Worm (Caenorhabditis elegans): ENCODE measurements around the gene K09C4.4.

DNA sequence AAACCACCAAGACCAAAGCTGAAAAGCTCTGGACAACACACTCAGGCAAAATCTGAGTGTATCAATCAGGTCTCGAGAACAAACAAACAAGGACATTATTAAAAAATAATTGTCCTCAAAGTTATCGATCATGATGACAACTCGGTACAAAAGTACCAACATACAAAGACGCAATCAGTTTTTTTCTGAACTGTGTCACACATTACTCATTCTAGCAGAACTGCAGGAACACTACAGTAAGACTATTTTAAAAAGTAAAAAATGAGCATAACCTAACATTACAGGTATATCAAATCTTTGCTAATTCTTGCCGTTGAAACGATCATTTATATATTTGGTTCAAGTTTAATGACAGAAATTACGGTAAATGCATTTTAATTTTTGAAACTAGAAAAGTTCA lies 6.9 kb downstream of the K09C4.4 start, which contains the start of gene K09C4.2:
- TF ChIP-seq unc-120 (tag; optimal IDR thresholded peaks at IDR 0.05; ENCODE audit: poor library complexity, severe bottlenecking) (no peak), nhr-28 (tag; optimal IDR thresholded peaks at IDR 0.05) (no peak), mep-1 (tag; optimal IDR thresholded peaks at IDR 0.05) (no peak), pha-4 (tag; optimal IDR thresholded peaks at IDR 0.05) (no peak), snpc-4 (tag; optimal IDR thresholded peaks at IDR 0.05) (no peak), ztf-11 (tag; optimal IDR thresholded peaks at IDR 0.05) (no peak), mls-2 (tag; optimal IDR thresholded peaks at IDR 0.05) (no peak), blmp-1 (tag; optimal IDR thresholded peaks at IDR 0.05) (no peak), ces-1 (GFP tag; optimal IDR thresholded peaks at IDR 0.05) (no peak), unc-39 (tag; optimal IDR thresholded peaks at IDR 0.05) (no peak)

Measured in whole organism, mixed stage, embryonic.